Worm (Caenorhabditis elegans): ENCODE measurements around the gene Y22D7AL.3.

DNA sequence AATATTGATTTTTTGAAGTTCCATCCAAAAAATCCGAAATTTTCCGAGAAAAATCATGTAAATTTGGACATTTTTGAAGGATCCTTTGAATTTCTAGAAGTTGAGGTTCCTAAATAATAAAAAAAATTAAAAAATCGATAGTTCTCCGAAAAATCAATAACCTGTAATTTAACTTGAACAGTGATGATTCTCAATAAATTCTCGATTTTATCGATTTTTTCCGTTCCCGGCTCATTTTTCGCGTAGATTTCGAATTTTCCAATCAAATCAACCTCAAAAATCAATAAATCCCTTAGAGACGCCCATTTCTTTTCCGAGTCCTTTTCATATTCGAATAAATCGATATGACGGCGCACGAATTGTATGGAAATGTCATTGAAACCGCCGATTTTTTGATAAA is 33.6 kb upstream of the Y22D7AL.3 start:
- TF ChIP-seq mbf-1 (tag; optimal IDR thresholded peaks at IDR 0.05): no peak
- TF ChIP-seq nhr-77 (tag; optimal IDR thresholded peaks at IDR 0.05): no peak
- TF ChIP-seq ztf-11 (tag; optimal IDR thresholded peaks at IDR 0.05): no peak
- no peak for TF ChIP-seq lin-13 (GFP tag; optimal IDR thresholded peaks at IDR 0.05)
- no peak for TF ChIP-seq ama-1 (optimal IDR thresholded peaks at IDR 0.05)
- TF ChIP-seq nhr-12 (tag; optimal IDR thresholded peaks at IDR 0.05): no peak
